Worm (Caenorhabditis elegans): ENCODE results near the gene VF13D12L.3.

DNA sequence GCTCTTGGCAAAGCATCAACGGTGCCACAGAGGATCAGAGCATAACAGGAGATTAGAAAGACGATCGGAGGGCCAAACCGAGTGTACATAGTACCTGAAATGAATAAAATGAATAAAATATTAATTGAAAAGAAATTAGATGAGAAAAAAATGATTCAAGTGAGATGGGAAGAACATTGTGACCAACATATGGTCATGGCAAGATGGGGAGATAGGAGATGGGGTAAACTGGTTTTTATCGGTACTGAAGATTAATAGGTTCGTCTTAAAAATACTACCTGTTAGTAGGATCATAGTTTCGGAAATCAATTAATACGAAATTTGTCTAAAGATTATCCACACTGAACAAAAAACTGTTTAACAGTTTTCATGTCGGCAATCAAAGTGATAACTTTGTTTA is 48.7 kb upstream of the VF13D12L.3 start, which contains the start of gene nep-1:
- TF ChIP-seq ztf-11 (tag; optimal IDR thresholded peaks at IDR 0.05) (no peak), aly-2 (tag; optimal IDR thresholded peaks at IDR 0.05) (no peak), lin-39 (tag; optimal IDR thresholded peaks at IDR 0.05) (no peak), elt-3 (tag; optimal IDR thresholded peaks at IDR 0.05) (no peak), mdl-1 (tag; optimal IDR thresholded peaks at IDR 0.05) (no peak), ceh-82 (tag; optimal IDR thresholded peaks at IDR 0.05) (no peak), unc-62 (GFP tag; optimal IDR thresholded peaks at IDR 0.05) (no peak), tbx-2 (tag; optimal IDR thresholded peaks at IDR 0.05) (no peak)

Measured in whole organism, L3 larva.